In the genomic region with DNA sequence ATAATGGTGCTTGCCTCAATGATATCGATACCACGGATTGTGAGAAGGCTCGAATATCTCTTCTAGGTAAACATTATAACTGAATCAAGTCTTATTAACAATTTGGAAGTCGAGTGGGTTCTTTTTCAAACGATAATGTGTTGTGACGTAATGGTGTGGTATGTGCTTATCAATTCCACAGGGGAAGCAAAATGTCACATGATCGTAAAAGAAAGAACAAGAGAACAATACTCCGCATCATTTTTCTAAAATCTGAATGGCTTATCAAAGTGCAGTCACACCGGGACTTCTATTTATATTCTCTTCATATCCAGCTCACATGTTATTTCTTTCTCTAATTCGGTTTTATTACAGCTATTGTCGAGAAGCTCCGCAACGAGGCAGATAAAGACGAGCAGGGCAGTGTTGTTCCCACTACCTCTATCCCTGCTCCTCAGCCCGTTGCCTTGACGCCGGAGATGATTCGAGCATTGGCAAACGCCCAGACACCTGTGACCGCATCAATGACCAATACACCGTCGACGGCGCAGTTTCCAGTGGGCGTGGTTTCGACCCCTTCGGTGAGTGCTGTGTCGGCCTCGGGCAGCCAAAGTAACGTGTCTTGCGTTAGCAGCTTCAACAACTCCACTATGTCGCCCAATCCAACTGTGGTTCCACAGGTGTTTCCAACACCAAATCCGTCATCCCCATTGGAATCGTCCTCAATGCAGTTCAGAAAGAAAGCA, we compare ENCODE assay signal across 6 worm cellular contexts.
TF ChIP-seq lines count a peak whose summit lies in the region.

No protein-coding gene starts in this region.

TF ChIP-seq in whole organism, L1 larva, 84 proteins besides CTCF, POLR2A, EP300 and RAD21:
- TF ChIP-seq nhr-71 (tag; optimal IDR thresholded peaks at IDR 0.05; lab: Kevin White, UChicago) (peak; percentile 48), efl-1 (optimal IDR thresholded peaks at IDR 0.05; lab: Kevin White, UChicago) (no peak), efl-1 (GFP tag; optimal IDR thresholded peaks at IDR 0.05 in 1 of 2; lab: Kevin White, UChicago) (peak in 1 of 2 experiments; percentile 16), nhr-85 (tag; lab: Kevin White, UChicago) (peak; percentile 76), lin-35 (GFP tag; optimal IDR thresholded peaks at IDR 0.05; lab: Kevin White, UChicago) (peak in 1 of 2 experiments; percentile 28), elt-3 (tag; optimal IDR thresholded peaks at IDR 0.05; lab: Kevin White, UChicago) (peak in 1 of 6 experiments; percentile 52), nhr-20 (tag; optimal IDR thresholded peaks at IDR 0.05; lab: Kevin White, UChicago) (peak; percentile 46), egl-27 (tag; optimal IDR thresholded peaks at IDR 0.05; lab: Kevin White, UChicago) (no peak), elt-2 (tag; optimal IDR thresholded peaks at IDR 0.05; lab: Kevin White, UChicago) (peak; percentile 62), snu-23 (GFP tag; optimal IDR thresholded peaks at IDR 0.05; lab: Kevin White, UChicago) (peak; percentile 1), C34B4.2 (tag; optimal IDR thresholded peaks at IDR 0.05; lab: Kevin White, UChicago) (no peak)
TF ChIP-seq in whole organism, L1 larva: peak in this region for 8.

TF ChIP-seq in whole organism, L2 larva, 48 proteins besides CTCF, POLR2A, EP300 and RAD21:
- peak; percentile 33 for TF ChIP-seq fos-1 (tag; optimal IDR thresholded peaks at IDR 0.05; lab: Kevin White, UChicago)
- TF ChIP-seq mdl-1 (tag; optimal IDR thresholded peaks at IDR 0.05; lab: Kevin White, UChicago) = no peak
- TF ChIP-seq crh-2 (tag; optimal IDR thresholded peaks at IDR 0.05; lab: Kevin White, UChicago) = peak; percentile 6
- no peak for TF ChIP-seq ceh-82 (tag; optimal IDR thresholded peaks at IDR 0.05; lab: Kevin White, UChicago)
- peak; percentile 23 for TF ChIP-seq nhr-129 (tag; optimal IDR thresholded peaks at IDR 0.05; lab: Kevin White, UChicago)
- TF ChIP-seq nhr-237 (tag; optimal IDR thresholded peaks at IDR 0.05; lab: Kevin White, UChicago) = no peak
- no peak for TF ChIP-seq nhr-77 (tag; optimal IDR thresholded peaks at IDR 0.05; lab: Kevin White, UChicago)
- no peak for TF ChIP-seq unc-39 (tag; optimal IDR thresholded peaks at IDR 0.05; lab: Kevin White, UChicago)
- peak; percentile 11 for TF ChIP-seq gmeb-1 (tag; optimal IDR thresholded peaks at IDR 0.05; lab: Kevin White, UChicago)
- TF ChIP-seq ama-1 (optimal IDR thresholded peaks at IDR 0.05; lab: Kevin White, UChicago) = no peak
- TF ChIP-seq zag-1 (tag; optimal IDR thresholded peaks at IDR 0.05; lab: Kevin White, UChicago) = no peak
- TF ChIP-seq egl-27 (tag; optimal IDR thresholded peaks at IDR 0.05; lab: Kevin White, UChicago) = no peak
- TF ChIP-seq aly-2 (tag; optimal IDR thresholded peaks at IDR 0.05; lab: Kevin White, UChicago) = no peak
- no peak for TF ChIP-seq nhr-6 (tag; optimal IDR thresholded peaks at IDR 0.05; lab: Kevin White, UChicago)

TF ChIP-seq in whole organism, L3 larva, 47 proteins besides CTCF, POLR2A, EP300 and RAD21:
- TF ChIP-seq nhr-23 (tag; optimal IDR thresholded peaks at IDR 0.05; lab: Kevin White, UChicago) (no peak), mdl-1 (tag; optimal IDR thresholded peaks at IDR 0.05; lab: Kevin White, UChicago) (no peak), ztf-11 (tag; optimal IDR thresholded peaks at IDR 0.05; lab: Kevin White, UChicago) (no peak), elt-2 (tag; optimal IDR thresholded peaks at IDR 0.05; lab: Kevin White, UChicago) (peak; percentile 75), pqm-1 (tag; optimal IDR thresholded peaks at IDR 0.05; lab: Kevin White, UChicago) (peak; percentile 53), jun-1 (tag; optimal IDR thresholded peaks at IDR 0.05; lab: Kevin White, UChicago) (peak; percentile 48), aly-2 (tag; optimal IDR thresholded peaks at IDR 0.05; lab: Kevin White, UChicago) (no peak), egl-5 (tag; optimal IDR thresholded peaks at IDR 0.05; lab: Kevin White, UChicago) (no peak), lsy-12 (tag; optimal IDR thresholded peaks at IDR 0.05; lab: Kevin White, UChicago) (no peak), lin-15B (tag; optimal IDR thresholded peaks at IDR 0.05; lab: Kevin White, UChicago) (no peak)

TF ChIP-seq in whole organism, L4 larva, 104 proteins besides CTCF, POLR2A, EP300 and RAD21 (continues in another document):
- TF ChIP-seq daf-16 (GFP tag; optimal IDR thresholded peaks at IDR 0.05; lab: Kevin White, UChicago) (no peak), daf-16 (tag; optimal IDR thresholded peaks at IDR 0.05; lab: Kevin White, UChicago) (peak; percentile 50), pqm-1 (tag; optimal IDR thresholded peaks at IDR 0.05; lab: Kevin White, UChicago) (peak; percentile 45), dmd-9 (GFP tag; IDR thresholded peaks at IDR 0.05; lab: Robert Waterston, UW) (0 out of 2 replicates have a peak, but pooled peaks have one; percentile 20), nhr-48 (tag; optimal IDR thresholded peaks at IDR 0.05; lab: Kevin White, UChicago) (no peak), mdt-29 (GFP tag; IDR thresholded peaks at IDR 0.05; lab: Robert Waterston, UW) (no peak), nhr-111 (GFP tag; optimal IDR thresholded peaks at IDR 0.05; lab: Kevin White, UChicago) (peak; percentile 16), lin-39 (tag; optimal IDR thresholded peaks at IDR 0.05; lab: Kevin White, UChicago) (no peak), lim-7 (GFP tag; IDR thresholded peaks at IDR 0.05; lab: Robert Waterston, UW) (no peak), fkh-10 (GFP tag; optimal IDR thresholded peaks at IDR 0.05; lab: Kevin White, UChicago) (no peak), hlh-11 (tag; optimal IDR thresholded peaks at IDR 0.05; lab: Kevin White, UChicago) (peak; percentile 52), dmd-6 (GFP tag; IDR thresholded peaks at IDR 0.05; lab: Robert Waterston, UW) (peak; percentile 35), nhr-11 (tag; optimal IDR thresholded peaks at IDR 0.05; lab: Kevin White, UChicago) (no peak), nhr-10 (tag; optimal IDR thresholded peaks at IDR 0.05; lab: Kevin White, UChicago) (no peak), rbr-2 (tag; optimal IDR thresholded peaks at IDR 0.05; lab: Kevin White, UChicago) (peak; percentile 3), unc-130 (GFP tag; optimal IDR thresholded peaks at IDR 0.05; lab: Kevin White, UChicago) (no peak), lin-13 (GFP tag; optimal IDR thresholded peaks at IDR 0.05; lab: Kevin White, UChicago) (no peak), lsy-2 (tag; optimal IDR thresholded peaks at IDR 0.05; lab: Kevin White, UChicago) (no peak)

TF ChIP-seq in whole organism, late embryonic, 69 proteins besides CTCF, POLR2A, EP300 and RAD21:
- TF ChIP-seq tbx-7 (tag; optimal IDR thresholded peaks at IDR 0.05; lab: Kevin White, UChicago) = no peak
- TF ChIP-seq elt-2 (tag; optimal IDR thresholded peaks at IDR 0.05; lab: Kevin White, UChicago) = peak; percentile 12

TF ChIP-seq in whole organism, young adult, 124 proteins besides CTCF, POLR2A, EP300 and RAD21:
- TF ChIP-seq ZK185.1 (tag; optimal IDR thresholded peaks at IDR 0.05; lab: Kevin White, UChicago; ENCODE audit: poor library complexity, severe bottlenecking) = peak; percentile 19
- TF ChIP-seq lin-40 (tag; optimal IDR thresholded peaks at IDR 0.05; lab: Kevin White, UChicago) = no peak
- no peak for TF ChIP-seq ceh-40 (GFP tag; IDR thresholded peaks at IDR 0.05; lab: Robert Waterston, UW)
- no peak for TF ChIP-seq chd-7 (tag; optimal IDR thresholded peaks at IDR 0.05; lab: Kevin White, UChicago)
- no peak for TF ChIP-seq ztf-3 (GFP tag; optimal IDR thresholded peaks at IDR 0.05; lab: Kevin White, UChicago)
- no peak for TF ChIP-seq F49E8.2 (tag; optimal IDR thresholded peaks at IDR 0.05; lab: Kevin White, UChicago; ENCODE audit: insufficient read depth)
- no peak for TF ChIP-seq tbx-9 (tag; optimal IDR thresholded peaks at IDR 0.05; lab: Kevin White, UChicago; ENCODE audit: borderline replicate concordance)
- TF ChIP-seq repo-1 (tag; optimal IDR thresholded peaks at IDR 0.05; lab: Kevin White, UChicago) = peak; percentile 9
- no peak for TF ChIP-seq mes-4 (tag; optimal IDR thresholded peaks at IDR 0.05; lab: Kevin White, UChicago)
- TF ChIP-seq dpl-1 (GFP tag; optimal IDR thresholded peaks at IDR 0.05; lab: Kevin White, UChicago) = no peak
- TF ChIP-seq zfh-2 (GFP tag; conservative IDR thresholded peaks at IDR 0.05; lab: Robert Waterston, UW) = peak; percentile 63
- TF ChIP-seq lin-26 (GFP tag; IDR thresholded peaks at IDR 0.05; lab: Robert Waterston, UW) = peak; percentile 34; the same call in 1 of the 2 replicates
- TF ChIP-seq nhr-80 (tag; optimal IDR thresholded peaks at IDR 0.05; lab: Kevin White, UChicago) = peak; percentile 37
- TF ChIP-seq snpc-1.3 (tag; optimal IDR thresholded peaks at IDR 0.05; lab: Kevin White, UChicago; ENCODE audit: insufficient read depth) = no peak
- no peak for TF ChIP-seq fkh-3 (tag; optimal IDR thresholded peaks at IDR 0.05; lab: Kevin White, UChicago)
- TF ChIP-seq Y53F4B.3 (GFP tag; IDR thresholded peaks at IDR 0.05; lab: Robert Waterston, UW) = no peak
- no peak for TF ChIP-seq nfya-1 (tag; optimal IDR thresholded peaks at IDR 0.05; lab: Kevin White, UChicago; ENCODE audit: borderline replicate concordance, insufficient read depth)
- TF ChIP-seq F57A8.1 (GFP tag; optimal IDR thresholded peaks at IDR 0.05; lab: Kevin White, UChicago) = no peak
- TF ChIP-seq egl-44 (GFP tag; IDR thresholded peaks at IDR 0.05; lab: Robert Waterston, UW) = no peak
- TF ChIP-seq F37B4.10 (GFP tag; IDR thresholded peaks at IDR 0.05; lab: Robert Waterston, UW) = 0 out of 2 replicates have a peak, but pooled peaks have one; percentile 66
